Worm (Caenorhabditis elegans) whole organism, young adult: ENCODE data around the gene W08G11.5.
A peak's percentile ranks its signal among the peaks of the same experiment; 100 is the strongest.

Experiments used
- B0019.2 ChIP-seq: fragments of 200-800 bp; sonication (Bioruptor generic); conservative IDR thresholded peaks from 2 replicates; pipeline ENCODE4 v1.3.6; 2022; ENCODE audit warnings: missing genetic modification reagents, missing genetic modification characterization, missing compliant biosample characterization
- B0336.3 ChIP-seq: fragments of 200-800 bp; sonication (Bioruptor generic); IDR thresholded peaks from 2 replicates; pipeline ENCODE4 v1.3.6; 2022; ENCODE audit warnings: missing genetic modification characterization, missing compliant biosample characterization
- C06A6.2 ChIP-seq: fragments of 200-800 bp; sonication (Bioruptor generic); conservative IDR thresholded peaks from 2 replicates; pipeline ENCODE4 v1.3.6; 2022; ENCODE audit warnings: missing genetic modification characterization, missing compliant biosample characterization
- F33H1.4 ChIP-seq: fragments of 200-800 bp; sonication (Bioruptor generic); IDR thresholded peaks from 2 replicates; pipeline ENCODE4 v1.3.6; 2022; ENCODE audit warnings: missing genetic modification reagents, missing genetic modification characterization, missing compliant biosample characterization
- F57C9.4 ChIP-seq: sonication (generic microtip); optimal IDR thresholded peaks from 2 replicates; lab custom pipeline; 2017; ENCODE audit warnings: mild to moderate bottlenecking, missing genetic modification characterization, missing compliant biosample characterization
- Y56A3A.18 ChIP-seq: fragments of 200-800 bp; sonication (Bioruptor generic); IDR thresholded peaks from 2 replicates; pipeline ENCODE4 v1.3.6; 2022; ENCODE audit warnings: missing genetic modification reagents, missing genetic modification characterization, missing compliant biosample characterization
- Y79H2A.3 ChIP-seq: fragments of 200-800 bp; sonication (Bioruptor generic); conservative IDR thresholded peaks from 2 replicates; pipeline ENCODE4 v1.3.6; 2022; ENCODE audit warnings: missing genetic modification reagents, missing genetic modification characterization, missing compliant biosample characterization
- Y95B8A.8 ChIP-seq: fragments of 200-800 bp; sonication (Bioruptor generic); IDR thresholded peaks from 2 replicates; pipeline ENCODE4 v1.3.6; 2022; ENCODE audit warnings: missing genetic modification reagents, missing genetic modification characterization, missing compliant biosample characterization
- ZK185.1 ChIP-seq: sonication (generic microtip); optimal IDR thresholded peaks from 2 replicates; lab custom pipeline; 2016; ENCODE audit warnings: mild to moderate bottlenecking, missing genetic modification characterization, missing compliant biosample characterization; ENCODE audit not compliant: poor library complexity, severe bottlenecking
- ama-1 ChIP-seq, 3 experiments: fragments of 150-350 bp in 1 of 3; sonication (generic microtip) in 2 of 3; optimal IDR thresholded peaks; 2 replicates each; lab custom pipeline; 2014 to 2018; ENCODE audit warnings: missing biosample characterization in 2 of 3, missing genetic modification characterization in 2 of 3, missing genetic modification reagents in 2 of 3
- attf-6 ChIP-seq: fragments of 200-800 bp; sonication (Bioruptor generic); IDR thresholded peaks from 2 replicates; pipeline ENCODE4 v1.3.6; 2022; ENCODE audit warnings: missing genetic modification reagents, missing genetic modification characterization, missing compliant biosample characterization
- ccch-3 ChIP-seq: fragments of 200-800 bp; sonication (Bioruptor generic); optimal IDR thresholded peaks from 2 replicates; lab custom pipeline; 2018; ENCODE audit warnings: mild to moderate bottlenecking, missing genetic modification characterization, missing compliant biosample characterization
- cebp-1 ChIP-seq, 2 experiments: fragments of 200-800 bp in 1 of 2; sonication (Bioruptor generic) in 1 of 2; sonication (generic microtip) in 1 of 2; IDR thresholded peaks in 1 of 2; optimal IDR thresholded peaks in 1 of 2; 2 replicates each; pipeline versions ENCODE4 v1.3.6 to Lab custom; 2017 to 2022; ENCODE audit warnings: missing compliant biosample characterization in 2 of 2, missing genetic modification characterization in 2 of 2, mild to moderate bottlenecking in 1 of 2, missing genetic modification reagents in 1 of 2, moderate library complexity in 1 of 2
- cebp-2 ChIP-seq: fragments of 200-800 bp; sonication (Bioruptor generic); IDR thresholded peaks from 2 replicates; pipeline ENCODE4 v1.3.6; 2022; ENCODE audit warnings: missing genetic modification characterization, missing compliant biosample characterization
- ceh-91 ChIP-seq: fragments of 200-800 bp; sonication (Bioruptor generic); IDR thresholded peaks from 2 replicates; pipeline ENCODE4 v1.3.6; 2022; ENCODE audit warnings: missing genetic modification reagents, missing genetic modification characterization, missing compliant biosample characterization
- efl-1 ChIP-seq: fragments of 150-350 bp; optimal IDR thresholded peaks from 2 replicates; lab custom pipeline; 2014; ENCODE audit warnings: missing biosample characterization, missing genetic modification reagents, missing genetic modification characterization
- egl-18 ChIP-seq: fragments of 200-800 bp; sonication (Bioruptor generic); IDR thresholded peaks from 2 replicates; pipeline ENCODE4 v1.3.6; 2022; ENCODE audit warnings: missing genetic modification reagents, missing genetic modification characterization, missing compliant biosample characterization
- hlh-12 ChIP-seq: sonication (generic microtip); optimal IDR thresholded peaks from 2 replicates; lab custom pipeline; 2016; ENCODE audit warnings: missing genetic modification characterization, missing compliant biosample characterization
- hlh-26 ChIP-seq: fragments of 200-800 bp; sonication (Bioruptor generic); conservative IDR thresholded peaks from 2 replicates; pipeline ENCODE4 v1.3.6; 2022; ENCODE audit warnings: missing genetic modification reagents, missing genetic modification characterization, missing compliant biosample characterization
- hmg-1.2 ChIP-seq: fragments of 200-800 bp; sonication (Bioruptor generic); IDR thresholded peaks from 2 replicates; pipeline ENCODE4 v1.3.6; 2022; ENCODE audit warnings: missing genetic modification reagents, missing genetic modification characterization, missing compliant biosample characterization
- lag-1 ChIP-seq: fragments of 200-800 bp; sonication (Bioruptor generic); IDR thresholded peaks from 2 replicates; pipeline ENCODE4 v1.3.6; 2022; ENCODE audit warnings: missing genetic modification reagents, missing genetic modification characterization, missing compliant biosample characterization
- lin-40 ChIP-seq: sonication (generic microtip); optimal IDR thresholded peaks from 2 replicates; lab custom pipeline; 2016; ENCODE audit warnings: missing genetic modification characterization, mild to moderate bottlenecking, missing compliant biosample characterization, missing genotype, missing genetic modification reagents
- lsl-1 ChIP-seq: fragments of 200-800 bp; sonication (Bioruptor generic); optimal IDR thresholded peaks from 2 replicates; lab custom pipeline; 2018; ENCODE audit warnings: mild to moderate bottlenecking, missing genetic modification characterization, moderate library complexity, missing compliant biosample characterization
- madf-6 ChIP-seq: fragments of 200-800 bp; sonication (Bioruptor generic); IDR thresholded peaks from 2 replicates; pipeline ENCODE4 v1.3.6; 2022; ENCODE audit warnings: missing genetic modification reagents, missing genetic modification characterization, missing compliant biosample characterization
- madf-8 ChIP-seq: fragments of 200-800 bp; sonication (Bioruptor generic); conservative IDR thresholded peaks from 2 replicates; pipeline ENCODE4 v1.3.6; 2022; ENCODE audit warnings: missing genetic modification reagents, missing genetic modification characterization, missing compliant biosample characterization
- mcd-1 ChIP-seq: fragments of 200-800 bp; sonication (Bioruptor generic); IDR thresholded peaks from 2 replicates; pipeline ENCODE4 v1.3.6; 2022; ENCODE audit warnings: missing genetic modification reagents, missing genetic modification characterization, missing compliant biosample characterization
- mes-4 ChIP-seq: sonication (generic microtip); optimal IDR thresholded peaks from 2 replicates; lab custom pipeline; 2016; ENCODE audit warnings: missing genotype, missing genetic modification characterization, missing compliant biosample characterization
- mxl-1 ChIP-seq: sonication (generic microtip); optimal IDR thresholded peaks from 2 replicates; lab custom pipeline; 2016; ENCODE audit warnings: missing genetic modification characterization, missing compliant biosample characterization
- nfya-1 ChIP-seq: sonication (generic microtip); optimal IDR thresholded peaks from 2 replicates; lab custom pipeline; 2017; ENCODE audit warnings: antibody characterized with exemption, missing compliant biosample characterization, missing genetic modification characterization, borderline replicate concordance; ENCODE audit not compliant: insufficient read depth
- nfyb-1 ChIP-seq: fragments of 200-800 bp; sonication (Bioruptor generic); IDR thresholded peaks from 2 replicates; pipeline ENCODE4 v1.3.6; 2022; ENCODE audit warnings: missing genetic modification reagents, missing genetic modification characterization, missing compliant biosample characterization
- nhr-27 ChIP-seq: fragments of 200-800 bp; sonication (Bioruptor generic); optimal IDR thresholded peaks from 2 replicates; lab custom pipeline; 2018; ENCODE audit warnings: mild to moderate bottlenecking, missing genetic modification characterization, moderate library complexity, missing compliant biosample characterization
- nhr-80 ChIP-seq: sonication (generic microtip); optimal IDR thresholded peaks from 2 replicates; lab custom pipeline; 2016; ENCODE audit warnings: missing genetic modification characterization, missing compliant biosample characterization
- rpc-1 ChIP-seq, 2 experiments: fragments of 150-350 bp in 1 of 2; sonication (generic microtip) in 1 of 2; optimal IDR thresholded peaks; 2 replicates each; lab custom pipeline; 2014 to 2018; ENCODE audit warnings: missing biosample characterization in 1 of 2, missing genetic modification characterization in 1 of 2, missing genetic modification reagents in 1 of 2, missing genotype in 1 of 2
- sdz-38 ChIP-seq: sonication (generic microtip); optimal IDR thresholded peaks from 2 replicates; lab custom pipeline; 2016; ENCODE audit warnings: missing genotype, missing genetic modification characterization, missing compliant biosample characterization
- snpc-4 ChIP-seq, 5 experiments: fragments of 150-350 bp in 1 of 5; sonication (generic microtip) in 4 of 5; optimal IDR thresholded peaks; 2 replicates each; lab custom pipeline; 2014 to 2018; ENCODE audit warnings: missing genetic modification characterization in 5 of 5, missing biosample characterization in 3 of 5, antibody characterized with exemption in 2 of 5, mild to moderate bottlenecking in 2 of 5, missing compliant biosample characterization in 2 of 5, missing genotype in 2 of 5, moderate library complexity in 2 of 5, missing genetic modification reagents in 1 of 5
- tbx-9 ChIP-seq: sonication (generic microtip); optimal IDR thresholded peaks from 2 replicates; lab custom pipeline; 2016; ENCODE audit warnings: borderline replicate concordance, missing genetic modification characterization, inconsistent platforms, missing compliant biosample characterization
- xnd-1 ChIP-seq: sonication (generic microtip); optimal IDR thresholded peaks from 2 replicates; lab custom pipeline; 2016; ENCODE audit warnings: missing genotype, missing genetic modification reagents, missing genetic modification characterization, missing compliant biosample characterization
- ztf-18 ChIP-seq: sonication (generic microtip); optimal IDR thresholded peaks from 2 replicates; lab custom pipeline; 2016; ENCODE audit warnings: missing genotype, mild to moderate bottlenecking, missing genetic modification characterization, missing compliant biosample characterization
- ztf-28 ChIP-seq: fragments of 200-800 bp; sonication (Bioruptor generic); IDR thresholded peaks from 2 replicates; pipeline ENCODE4 v1.3.6; 2022; ENCODE audit warnings: missing genetic modification reagents, missing genetic modification characterization, missing compliant biosample characterization

Gene W08G11.5

DNA sequence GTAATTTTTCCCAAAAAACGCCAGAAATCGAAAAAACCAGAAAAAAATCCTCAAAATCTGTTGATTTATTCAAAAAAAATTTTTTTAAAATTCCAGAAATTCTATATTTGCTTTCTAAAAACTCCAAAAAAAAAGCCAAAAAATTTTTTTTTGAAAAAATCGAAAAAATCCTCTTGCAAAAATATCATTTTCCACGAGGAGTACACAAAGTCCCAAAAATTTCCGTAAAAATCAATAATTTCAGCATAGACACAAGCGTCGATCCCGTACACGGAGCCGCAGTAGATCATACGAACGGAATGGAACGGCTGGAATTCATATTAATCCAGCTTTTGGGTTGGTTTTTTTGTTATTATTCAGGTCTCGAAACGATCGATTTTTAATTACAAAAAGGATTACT, 21.8 kb upstream of the W08G11.5 start:
- TF ChIP-seq tbx-9 (tag; lab: Kevin White, UChicago), result no peak
- no peak for TF ChIP-seq Y56A3A.18 (GFP tag; lab: Robert Waterston, UW)
- TF ChIP-seq mes-4 (tag; lab: Kevin White, UChicago), result no peak

- TF ChIP-seq B0336.3 (peak; percentile 21; the same call in 1 of the 2 replicates), egl-18 (GFP tag; lab: Robert Waterston, UW) (no peak), Y95B8A.8 (GFP tag; lab: Robert Waterston, UW) (0 out of 2 replicates have a peak, but pooled peaks have one; percentile 25), nfyb-1 (GFP tag; lab: Robert Waterston, UW) (0 out of 2 replicates have a peak, but pooled peaks have one; percentile 14), nfya-1 (no peak), Y56A3A.18 (GFP tag; lab: Robert Waterston, UW) (0 out of 2 replicates have a peak, but pooled peaks have one; percentile 42), B0019.2 (GFP tag; lab: Robert Waterston, UW) (0 out of 2 replicates have a peak, but pooled peaks have one; percentile 34)
These were observed 21.3 kb upstream of the W08G11.5 start, which contains the start of gene W08G11.3 for ce11 chrV:16367575-16367974. Gene W08G11.3 (plus strand): TSS chrV:16367681.

DNA sequence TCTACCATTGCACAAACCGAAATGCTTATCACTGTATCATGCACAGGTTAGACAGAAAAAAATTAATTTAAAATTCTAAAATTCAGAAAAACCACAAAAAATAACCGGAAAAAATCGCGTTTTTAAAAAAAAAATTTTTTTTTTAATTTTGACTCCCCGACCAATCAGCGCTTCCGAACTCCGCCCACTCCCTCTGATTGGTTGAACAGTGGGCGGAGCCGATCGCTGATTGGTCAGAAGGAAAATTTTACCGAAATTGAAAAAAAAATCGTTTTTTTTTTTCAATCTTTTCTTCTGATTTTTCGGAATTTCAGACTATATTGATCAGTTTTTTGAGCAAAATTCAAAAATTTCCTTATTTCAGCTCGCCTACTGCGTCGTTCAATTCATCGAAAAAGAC, 15.0 kb upstream of the W08G11.5 start:
- TF ChIP-seq rpc-1 (optimal IDR thresholded peaks at IDR 0.05; lab: Kevin White, UChicago), result no peak
- TF ChIP-seq rpc-1 (tag; optimal IDR thresholded peaks at IDR 0.05; lab: Kevin White, UChicago), result no peak
- TF ChIP-seq nfyb-1 (GFP tag; lab: Robert Waterston, UW), result peak; percentile 98
- TF ChIP-seq ZK185.1, result no peak

ce11 chrV:16357253-16357652, 10.9 kb upstream of the W08G11.5 start, which contains the start of gene pptr-1:
Gene pptr-1 (plus strand): TSS chrV:16357521.
- TF ChIP-seq ZK185.1 (no peak), snpc-4 (GFP tag; optimal IDR thresholded peaks at IDR 0.05; lab: Kevin White, UChicago) (no peak), snpc-4 (tag; optimal IDR thresholded peaks at IDR 0.05; lab: Kevin White, UChicago) (no peak), cebp-1 (GFP tag; IDR thresholded peaks at IDR 0.05; lab: Robert Waterston, UW) (no peak), cebp-1 (tag; optimal IDR thresholded peaks at IDR 0.05; lab: Kevin White, UChicago) (peak; percentile 4), F33H1.4 (GFP tag; lab: Robert Waterston, UW) (no peak), Y79H2A.3 (GFP tag; lab: Robert Waterston, UW) (no peak), nhr-27 (tag; lab: Kevin White, UChicago) (no peak), madf-8 (GFP tag; lab: Robert Waterston, UW) (no peak), ztf-18 (tag; lab: Kevin White, UChicago) (no peak), hmg-1.2 (GFP tag; lab: Robert Waterston, UW) (peak; percentile 32; the same call in 1 of the 2 replicates), Y95B8A.8 (GFP tag; lab: Robert Waterston, UW) (no peak), C06A6.2 (GFP tag; lab: Robert Waterston, UW) (no peak), egl-18 (GFP tag; lab: Robert Waterston, UW) (no peak), lin-40 (tag; lab: Kevin White, UChicago) (peak; percentile 20), attf-6 (GFP tag; lab: Robert Waterston, UW) (no peak), nhr-80 (tag; lab: Kevin White, UChicago) (peak; percentile 47), ztf-28 (GFP tag; lab: Robert Waterston, UW) (no peak), hlh-26 (no peak), lsl-1 (GFP tag; lab: Kevin White, UChicago) (no peak), Y56A3A.18 (GFP tag; lab: Robert Waterston, UW) (0 out of 2 replicates have a peak, but pooled peaks have one; percentile 12), xnd-1 (no peak)

- TF ChIP-seq mcd-1, result peak; percentile 85
- TF ChIP-seq lag-1 (GFP tag; lab: Robert Waterston, UW), result no peak
- no peak for TF ChIP-seq cebp-2 (GFP tag; lab: Robert Waterston, UW)
- TF ChIP-seq attf-6 (GFP tag; lab: Robert Waterston, UW), result 0 out of 2 replicates have a peak, but pooled peaks have one; percentile 48
- TF ChIP-seq lsl-1 (GFP tag; lab: Kevin White, UChicago), result peak; percentile 53
- TF ChIP-seq ama-1 (optimal IDR thresholded peaks at IDR 0.05; lab: Kevin White, UChicago), result no peak
- TF ChIP-seq ama-1 (GFP tag; optimal IDR thresholded peaks at IDR 0.05; lab: Kevin White, UChicago), result no peak
- no peak for TF ChIP-seq hlh-12 (tag; lab: Kevin White, UChicago)
- TF ChIP-seq efl-1, result peak; percentile 84
- no peak for TF ChIP-seq xnd-1
- no peak for TF ChIP-seq F57C9.4
- peak; percentile 41; the same call in 1 of the 2 replicates for TF ChIP-seq madf-6 (GFP tag; lab: Robert Waterston, UW)
- TF ChIP-seq ceh-91 (GFP tag; lab: Robert Waterston, UW), result no peak
- no peak for TF ChIP-seq sdz-38 (tag; lab: Kevin White, UChicago)
- TF ChIP-seq mxl-1 (tag; lab: Kevin White, UChicago), result no peak
- TF ChIP-seq ccch-3 (GFP tag; lab: Kevin White, UChicago), result no peak
These were observed 10.5 kb upstream of the W08G11.5 start for ce11 chrV:16356798-16357197.
